Worm (Caenorhabditis elegans) whole organism, late embryonic: ENCODE measurements around the gene D2096.11.

ENCODE experiments used
- C38D4.7 ChIP-seq: fragments of 200-800 bp; sonication (Bioruptor generic); optimal IDR thresholded peaks from 2 replicates; lab custom pipeline; 2018; ENCODE audit warnings: mild to moderate bottlenecking, missing genetic modification characterization, moderate library complexity, missing compliant biosample characterization
- F13H6.1 ChIP-seq: sonication (generic microtip); optimal IDR thresholded peaks from 2 replicates; lab custom pipeline; 2016; ENCODE audit warnings: missing genetic modification characterization, missing compliant biosample characterization
- K02D7.2 ChIP-seq: sonication (generic microtip); optimal IDR thresholded peaks from 2 replicates; lab custom pipeline; 2017; ENCODE audit warnings: mild to moderate bottlenecking, missing genetic modification characterization, missing compliant biosample characterization
- K09A11.1 ChIP-seq: sonication (generic microtip); optimal IDR thresholded peaks from 2 replicates; lab custom pipeline; 2017; ENCODE audit warnings: antibody characterized with exemption, mild to moderate bottlenecking, missing genetic modification characterization, missing compliant biosample characterization; ENCODE audit not compliant: insufficient read depth
- T23F11.4 ChIP-seq: fragments of 200-800 bp; sonication (Bioruptor generic); optimal IDR thresholded peaks from 2 replicates; lab custom pipeline; 2018; ENCODE audit warnings: mild to moderate bottlenecking, missing genetic modification characterization, missing compliant biosample characterization
- Y22D7AL.16 ChIP-seq: sonication (generic microtip); optimal IDR thresholded peaks from 2 replicates; lab custom pipeline; 2016; ENCODE audit warnings: missing genetic modification characterization, missing compliant biosample characterization
- ahr-1 ChIP-seq: sonication (generic microtip); optimal IDR thresholded peaks from 2 replicates; lab custom pipeline; 2016; ENCODE audit warnings: missing genetic modification characterization, missing compliant biosample characterization
- ama-1 ChIP-seq: fragments of 150-350 bp; optimal IDR thresholded peaks from 2 replicates; lab custom pipeline; 2014
- ceh-18 ChIP-seq: sonication (generic microtip); optimal IDR thresholded peaks from 2 replicates; lab custom pipeline; 2016; ENCODE audit warnings: missing genetic modification characterization, missing compliant biosample characterization
- ceh-19 ChIP-seq: fragments of 200-800 bp; sonication (Bioruptor generic); optimal IDR thresholded peaks from 2 replicates; lab custom pipeline; 2018; ENCODE audit warnings: mild to moderate bottlenecking, missing genetic modification characterization, missing compliant biosample characterization
- ceh-2 ChIP-seq: sonication (generic microtip); optimal IDR thresholded peaks from 2 replicates; lab custom pipeline; 2016; ENCODE audit warnings: missing genotype, missing genetic modification characterization, missing compliant biosample characterization
- ceh-24 ChIP-seq: sonication (generic microtip); optimal IDR thresholded peaks from 2 replicates; lab custom pipeline; 2016; ENCODE audit warnings: mild to moderate bottlenecking, missing genetic modification characterization, missing compliant biosample characterization
- ceh-30 ChIP-seq: fragments of 150-350 bp; optimal IDR thresholded peaks from 2 replicates; lab custom pipeline; 2014; ENCODE audit warnings: missing biosample characterization, missing genetic modification characterization
- ceh-31 ChIP-seq: sonication (generic microtip); optimal IDR thresholded peaks from 2 replicates; lab custom pipeline; 2016; ENCODE audit warnings: missing genetic modification characterization, missing compliant biosample characterization
- ceh-34 ChIP-seq: sonication (generic microtip); optimal IDR thresholded peaks from 2 replicates; lab custom pipeline; 2016; ENCODE audit warnings: mild to moderate bottlenecking, missing genetic modification characterization, missing compliant biosample characterization
- ceh-45 ChIP-seq: fragments of 200-800 bp; sonication (Bioruptor generic); IDR thresholded peaks from 2 replicates; pipeline ENCODE4 v1.3.6; 2022; ENCODE audit warnings: missing genetic modification reagents, missing genetic modification characterization, missing compliant biosample characterization
- ceh-48 ChIP-seq: sonication (generic microtip); optimal IDR thresholded peaks from 2 replicates; lab custom pipeline; 2016; ENCODE audit warnings: missing genetic modification characterization, inconsistent platforms, missing compliant biosample characterization
- ceh-9 ChIP-seq: sonication (generic microtip); optimal IDR thresholded peaks from 2 replicates; lab custom pipeline; 2016; ENCODE audit warnings: mild to moderate bottlenecking, missing genetic modification characterization, inconsistent platforms, missing compliant biosample characterization
- che-1 ChIP-seq: sonication (generic microtip); optimal IDR thresholded peaks from 2 replicates; lab custom pipeline; 2016; ENCODE audit warnings: mild to moderate bottlenecking, missing genetic modification characterization, missing compliant biosample characterization
- dmd-4 ChIP-seq: sonication (generic microtip); optimal IDR thresholded peaks from 2 replicates; lab custom pipeline; 2016; ENCODE audit warnings: borderline replicate concordance, missing genetic modification characterization, missing compliant biosample characterization
- elt-4 ChIP-seq: sonication (generic microtip); optimal IDR thresholded peaks from 2 replicates; lab custom pipeline; 2016; ENCODE audit warnings: missing genetic modification characterization, missing compliant biosample characterization
- fax-1 ChIP-seq: sonication (generic microtip); optimal IDR thresholded peaks from 2 replicates; lab custom pipeline; 2016; ENCODE audit warnings: missing genotype, missing genetic modification characterization, missing compliant biosample characterization
- fkh-10 ChIP-seq: fragments of 150-350 bp; optimal IDR thresholded peaks from 2 replicates; lab custom pipeline; 2014; ENCODE audit warnings: missing biosample characterization, missing genetic modification reagents, missing genetic modification characterization
- fkh-6 ChIP-seq: sonication (generic microtip); optimal IDR thresholded peaks from 2 replicates; lab custom pipeline; 2016; ENCODE audit warnings: missing genetic modification characterization, missing compliant biosample characterization
- gmeb-2 ChIP-seq: sonication (generic microtip); optimal IDR thresholded peaks from 2 replicates; lab custom pipeline; 2016; ENCODE audit warnings: missing genetic modification characterization, inconsistent platforms, missing compliant biosample characterization
- hlh-13 ChIP-seq: fragments of 200-800 bp; sonication (Bioruptor generic); optimal IDR thresholded peaks from 2 replicates; lab custom pipeline; 2018; ENCODE audit warnings: mild to moderate bottlenecking, missing genetic modification characterization, missing compliant biosample characterization
- hlh-15 ChIP-seq: sonication (generic microtip); optimal IDR thresholded peaks from 2 replicates; lab custom pipeline; 2016; ENCODE audit warnings: missing genetic modification characterization, missing compliant biosample characterization
- hlh-30 ChIP-seq: sonication (generic microtip); optimal IDR thresholded peaks from 2 replicates; lab custom pipeline; 2017; ENCODE audit warnings: antibody characterized with exemption, missing genetic modification characterization, missing compliant biosample characterization; ENCODE audit not compliant: insufficient read depth
- hlh-6 ChIP-seq: sonication (generic microtip); optimal IDR thresholded peaks from 2 replicates; lab custom pipeline; 2016; ENCODE audit warnings: missing genotype, missing genetic modification characterization, missing compliant biosample characterization
- lim-6 ChIP-seq: sonication (generic microtip); optimal IDR thresholded peaks from 2 replicates; lab custom pipeline; 2016; ENCODE audit warnings: missing genetic modification characterization, missing compliant biosample characterization
- lin-11 ChIP-seq: fragments of 200-800 bp; sonication (Bioruptor generic); optimal IDR thresholded peaks from 2 replicates; lab custom pipeline; 2018; ENCODE audit warnings: mild to moderate bottlenecking, missing genetic modification characterization, missing compliant biosample characterization
- madf-2 ChIP-seq: sonication (generic microtip); optimal IDR thresholded peaks from 2 replicates; lab custom pipeline; 2017; ENCODE audit warnings: missing genetic modification characterization, missing compliant biosample characterization
- mec-3 ChIP-seq: sonication (generic microtip); optimal IDR thresholded peaks from 2 replicates; lab custom pipeline; 2016; ENCODE audit warnings: borderline replicate concordance, missing genetic modification characterization, missing compliant biosample characterization
- nfya-1 ChIP-seq: sonication (generic microtip); optimal IDR thresholded peaks from 2 replicates; lab custom pipeline; 2017; ENCODE audit warnings: missing genetic modification characterization, mild to moderate bottlenecking, missing compliant biosample characterization, antibody characterized with exemption, moderate library complexity
- nhr-11 ChIP-seq: fragments of 150-350 bp; optimal IDR thresholded peaks from 2 replicates; lab custom pipeline; 2014; ENCODE audit warnings: missing biosample characterization, missing genetic modification characterization
- npax-4 ChIP-seq: sonication (generic microtip); optimal IDR thresholded peaks from 2 replicates; lab custom pipeline; 2016; ENCODE audit warnings: missing genetic modification characterization, missing compliant biosample characterization
- pag-3 ChIP-seq: sonication (generic microtip); optimal IDR thresholded peaks from 2 replicates; lab custom pipeline; 2016; ENCODE audit warnings: missing compliant biosample characterization, missing genetic modification characterization, borderline replicate concordance
- pat-9 ChIP-seq: fragments of 200-800 bp; sonication (Bioruptor generic); optimal IDR thresholded peaks from 2 replicates; lab custom pipeline; 2018; ENCODE audit warnings: mild to moderate bottlenecking, missing genetic modification characterization, moderate library complexity, missing compliant biosample characterization
- pros-1 ChIP-seq: fragments of 150-350 bp; optimal IDR thresholded peaks from 2 replicates; lab custom pipeline; 2014; ENCODE audit warnings: missing biosample characterization, missing genetic modification reagents, missing genetic modification characterization
- ref-2 ChIP-seq: sonication (generic microtip); optimal IDR thresholded peaks from 2 replicates; lab custom pipeline; 2016; ENCODE audit warnings: missing genetic modification characterization, missing compliant biosample characterization
- sox-2 ChIP-seq: fragments of 200-800 bp; sonication (Bioruptor generic); IDR thresholded peaks from 2 replicates; pipeline ENCODE4 v1.3.6; 2022; ENCODE audit warnings: missing genetic modification reagents, missing genetic modification characterization, missing compliant biosample characterization
- sox-4 ChIP-seq: sonication (generic microtip); optimal IDR thresholded peaks from 2 replicates; lab custom pipeline; 2017; ENCODE audit warnings: mild to moderate bottlenecking, missing genetic modification characterization, inconsistent platforms, missing compliant biosample characterization
- syd-9 ChIP-seq: sonication (generic microtip); optimal IDR thresholded peaks from 2 replicates; lab custom pipeline; 2016; ENCODE audit warnings: mild to moderate bottlenecking, missing genetic modification characterization, moderate library complexity, missing compliant biosample characterization
- tbx-2 ChIP-seq: sonication (generic microtip); optimal IDR thresholded peaks from 2 replicates; lab custom pipeline; 2016; ENCODE audit warnings: missing genetic modification characterization, missing compliant biosample characterization
- ttx-3 ChIP-seq: sonication (generic microtip); optimal IDR thresholded peaks from 2 replicates; lab custom pipeline; 2016; ENCODE audit warnings: missing genetic modification reagents, missing genetic modification characterization, missing compliant biosample characterization
- unc-3 ChIP-seq, 2 experiments: fragments of 200-800 bp in 1 of 2; sonication (Bioruptor generic) in 1 of 2; sonication (generic microtip) in 1 of 2; conservative IDR thresholded peaks in 1 of 2; optimal IDR thresholded peaks in 1 of 2; 2 replicates each; pipeline versions ENCODE4 v1.3.6 to Lab custom; 2016 to 2022; ENCODE audit warnings: missing compliant biosample characterization in 2 of 2, missing genetic modification characterization in 2 of 2, missing genetic modification reagents in 1 of 2
- unc-42 ChIP-seq: sonication (generic microtip); optimal IDR thresholded peaks from 2 replicates; lab custom pipeline; 2016; ENCODE audit warnings: missing genotype, missing genetic modification characterization, missing compliant biosample characterization
- unc-55 ChIP-seq: sonication (generic microtip); optimal IDR thresholded peaks from 2 replicates; lab custom pipeline; 2017; ENCODE audit warnings: missing biosample characterization, missing genetic modification reagents, missing genetic modification characterization
- unc-86 ChIP-seq: sonication (generic microtip); optimal IDR thresholded peaks from 2 replicates; lab custom pipeline; 2016; ENCODE audit warnings: missing genetic modification characterization, missing compliant biosample characterization
- zip-5 ChIP-seq: sonication (generic microtip); optimal IDR thresholded peaks from 2 replicates; lab custom pipeline; 2016; ENCODE audit warnings: missing genetic modification characterization, missing compliant biosample characterization
- ztf-16 ChIP-seq: sonication (generic microtip); optimal IDR thresholded peaks from 2 replicates; lab custom pipeline; 2017; ENCODE audit warnings: missing genetic modification characterization, missing compliant biosample characterization

D2096.11 gene

ce11 chrIV:8431567-8432458, 37.8 kb upstream of the D2096.11 start:
- TF ChIP-seq C38D4.7 (GFP tag; lab: Kevin White, UChicago): no peak
- no peak for TF ChIP-seq fkh-10 (GFP tag; lab: Kevin White, UChicago)
- peak; percentile 6 for TF ChIP-seq che-1 (tag; lab: Kevin White, UChicago)
- no peak for TF ChIP-seq ceh-45 (GFP tag; lab: Robert Waterston, UW)
- no peak for TF ChIP-seq pros-1 (tag; lab: Kevin White, UChicago)
- TF ChIP-seq gmeb-2: no peak
- TF ChIP-seq ceh-19 (GFP tag; lab: Kevin White, UChicago): no peak
- no peak for TF ChIP-seq ahr-1 (tag; lab: Kevin White, UChicago)
- no peak for TF ChIP-seq lim-6 (tag; lab: Kevin White, UChicago)
- TF ChIP-seq lin-11 (tag; lab: Kevin White, UChicago): no peak
- TF ChIP-seq F13H6.1 (tag; lab: Kevin White, UChicago): no peak
- TF ChIP-seq dmd-4: peak; percentile 17
- TF ChIP-seq hlh-30 (tag; lab: Kevin White, UChicago): peak; percentile 82
- TF ChIP-seq syd-9: no peak
- no peak for TF ChIP-seq madf-2 (tag; lab: Kevin White, UChicago)
- no peak for TF ChIP-seq elt-4 (tag; lab: Kevin White, UChicago)
- no peak for TF ChIP-seq ceh-2 (tag; lab: Kevin White, UChicago)
- TF ChIP-seq ceh-30: no peak
- no peak for TF ChIP-seq fkh-6 (tag; lab: Kevin White, UChicago)
- TF ChIP-seq fax-1 (tag; lab: Kevin White, UChicago): no peak
- peak; percentile 22 for TF ChIP-seq nhr-11 (tag; lab: Kevin White, UChicago)
- no peak for TF ChIP-seq hlh-15 (tag; lab: Kevin White, UChicago)
- no peak for TF ChIP-seq ztf-16 (tag; lab: Kevin White, UChicago)
- no peak for TF ChIP-seq zip-5 (tag; lab: Kevin White, UChicago)
- peak; percentile 51 for TF ChIP-seq unc-42 (tag; lab: Kevin White, UChicago)
- peak; percentile 99 for TF ChIP-seq nfya-1
- TF ChIP-seq ceh-34 (tag; lab: Kevin White, UChicago): peak; percentile 2
- no peak for TF ChIP-seq K02D7.2
- TF ChIP-seq T23F11.4 (GFP tag; lab: Kevin White, UChicago): no peak
- TF ChIP-seq unc-55 (GFP tag; lab: Kevin White, UChicago): peak; percentile 51
- TF ChIP-seq hlh-6 (tag; lab: Kevin White, UChicago): no peak
- peak; percentile 52 for TF ChIP-seq ceh-18 (tag; lab: Kevin White, UChicago)
- TF ChIP-seq ceh-48 (tag; lab: Kevin White, UChicago): peak; percentile 72
- no peak for TF ChIP-seq ref-2
- TF ChIP-seq sox-2: no peak
- no peak for TF ChIP-seq unc-86 (tag; lab: Kevin White, UChicago)
- no peak for TF ChIP-seq ttx-3 (tag; lab: Kevin White, UChicago)
- no peak for TF ChIP-seq npax-4
- peak; percentile 76 for TF ChIP-seq tbx-2 (tag; lab: Kevin White, UChicago)
- no peak for TF ChIP-seq sox-4 (tag; lab: Kevin White, UChicago)
- TF ChIP-seq ceh-9 (tag; lab: Kevin White, UChicago): no peak
- no peak for TF ChIP-seq K09A11.1
- TF ChIP-seq unc-3 (GFP tag; conservative IDR thresholded peaks at IDR 0.05; lab: Robert Waterston, UW): 0 out of 2 replicates have a peak, but pooled peaks have one; percentile 27
- no peak for TF ChIP-seq unc-3 (tag; optimal IDR thresholded peaks at IDR 0.05; lab: Kevin White, UChicago)
- no peak for TF ChIP-seq ceh-24 (tag; lab: Kevin White, UChicago)
- TF ChIP-seq ceh-31 (tag; lab: Kevin White, UChicago): peak; percentile 68
- TF ChIP-seq pag-3 (tag; lab: Kevin White, UChicago): no peak
- TF ChIP-seq ama-1 (lab: Kevin White, UChicago): peak; percentile 87
- TF ChIP-seq Y22D7AL.16 (tag; lab: Kevin White, UChicago): no peak
- TF ChIP-seq hlh-13 (GFP tag; lab: Kevin White, UChicago): peak; percentile 19
- TF ChIP-seq mec-3 (tag; lab: Kevin White, UChicago): no peak
- no peak for TF ChIP-seq pat-9
